Fruit fly (Drosophila melanogaster): ENCODE results near the gene fbp.

The fbp gene

DNA sequence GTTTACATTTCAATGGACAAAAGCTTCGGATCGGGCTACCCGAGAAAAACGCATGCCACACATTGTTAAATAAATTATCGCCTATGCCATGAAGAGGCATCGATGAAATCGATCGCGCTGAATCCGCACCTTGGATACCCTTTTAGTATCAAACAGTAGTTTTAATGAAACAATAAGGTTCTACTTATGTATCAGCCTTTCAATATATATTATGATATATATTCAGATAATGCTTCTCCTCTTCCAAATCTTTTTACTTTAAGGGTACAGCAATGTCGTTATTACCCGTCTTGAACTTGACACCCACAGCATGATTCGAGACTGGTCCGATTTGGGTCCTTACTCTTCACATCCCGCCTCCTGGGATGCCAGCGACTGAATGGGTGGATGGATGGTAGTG, 36.0 kb upstream of the fbp start (continued):
- no peak for TF ChIP-seq Gug (GFP tag; IDR thresholded peaks at IDR 0.05)
- TF ChIP-seq Doc3 (GFP tag; IDR thresholded peaks at IDR 0.05; ENCODE audit: partially characterized antibody), result no peak
- TF ChIP-seq CG12071 (GFP tag; optimal IDR thresholded peaks at IDR 0.05), result no peak
- TF ChIP-seq danr (GFP tag; IDR thresholded peaks at IDR 0.05), result no peak
- no peak for TF ChIP-seq CG15011 (GFP tag; optimal IDR thresholded peaks at IDR 0.05)
- TF ChIP-seq CG17359 (tag; optimal IDR thresholded peaks at IDR 0.05), result peak; percentile 55
- TF ChIP-seq CG15269 (tag; optimal IDR thresholded peaks at IDR 0.05), result peak; percentile 29
- TF ChIP-seq p53 (GFP tag; optimal IDR thresholded peaks at IDR 0.05), result no peak
- no peak for TF ChIP-seq CG9609 (GFP tag; optimal IDR thresholded peaks at IDR 0.05)
- no peak for TF ChIP-seq Spps (tag; optimal IDR thresholded peaks at IDR 0.05)
- TF ChIP-seq knrl (GFP tag; IDR thresholded peaks at IDR 0.05; ENCODE audit: partially characterized antibody), result no peak
- TF ChIP-seq Sry-β (GFP tag; optimal IDR thresholded peaks at IDR 0.05), result no peak
- TF ChIP-seq klu (GFP tag; IDR thresholded peaks at IDR 0.05), result no peak
- TF ChIP-seq CG7556 (GFP tag; optimal IDR thresholded peaks at IDR 0.05), result peak; percentile 30
- no peak for TF ChIP-seq tup (GFP tag; optimal IDR thresholded peaks at IDR 0.05)
- no peak for TF ChIP-seq Dref (GFP tag; IDR thresholded peaks at IDR 0.05)
- TF ChIP-seq NK7.1 (GFP tag; optimal IDR thresholded peaks at IDR 0.05), result no peak
- TF ChIP-seq Doc2 (GFP tag; IDR thresholded peaks at IDR 0.05), result no peak
- TF ChIP-seq Ssrp (tag; optimal IDR thresholded peaks at IDR 0.05), result peak; percentile 22
- TF ChIP-seq CG4282 (GFP tag; optimal IDR thresholded peaks at IDR 0.05), result no peak
- no peak for TF ChIP-seq ara (GFP tag; IDR thresholded peaks at IDR 0.05)
- 0 out of 2 replicates have a peak, but pooled peaks have one; percentile 21 for TF ChIP-seq Ptx1 (GFP tag; IDR thresholded peaks at IDR 0.05)
- no peak for TF ChIP-seq dysf (GFP tag; IDR thresholded peaks at IDR 0.05)
- TF ChIP-seq wdn (GFP tag; IDR thresholded peaks at IDR 0.05), result no peak
- no peak for TF ChIP-seq tna (GFP tag; IDR thresholded peaks at IDR 0.05; ENCODE audit: partially characterized antibody)
- no peak for TF ChIP-seq CG32772 (GFP tag; IDR thresholded peaks at IDR 0.05)
- peak; percentile 56 for TF ChIP-seq gem (tag; optimal IDR thresholded peaks at IDR 0.05)
- no peak for TF ChIP-seq abd-A (tag; optimal IDR thresholded peaks at IDR 0.05)
- TF ChIP-seq CG12659 (GFP tag; optimal IDR thresholded peaks at IDR 0.05), result no peak
- no peak for TF ChIP-seq jumu (GFP tag; optimal IDR thresholded peaks at IDR 0.05)
- TF ChIP-seq ind (GFP tag; optimal IDR thresholded peaks at IDR 0.05), result no peak
- no peak for TF ChIP-seq jing (GFP tag; optimal IDR thresholded peaks at IDR 0.05)
- no peak for TF ChIP-seq CG2120 (GFP tag; optimal IDR thresholded peaks at IDR 0.05)
- TF ChIP-seq Nf-YB (GFP tag; optimal IDR thresholded peaks at IDR 0.05), result no peak
- TF ChIP-seq cwo (GFP tag; optimal IDR thresholded peaks at IDR 0.05), result no peak
- no peak for TF ChIP-seq inv (GFP tag; IDR thresholded peaks at IDR 0.05; ENCODE audit: partially characterized antibody)
- TF ChIP-seq seq (GFP tag; IDR thresholded peaks at IDR 0.05), result no peak
- TF ChIP-seq D19A (tag; optimal IDR thresholded peaks at IDR 0.05), result peak; percentile 95
- TF ChIP-seq CG7271 (tag; optimal IDR thresholded peaks at IDR 0.05), result no peak
- peak; percentile 14 for TF ChIP-seq Fer3 (tag; optimal IDR thresholded peaks at IDR 0.05)
- TF ChIP-seq Bgb (GFP tag; IDR thresholded peaks at IDR 0.05; ENCODE audit: partially characterized antibody), result no peak
- no peak for TF ChIP-seq hbn (GFP tag; IDR thresholded peaks at IDR 0.05; ENCODE audit: partially characterized antibody)
- TF ChIP-seq CG7372 (GFP tag; IDR thresholded peaks at IDR 0.05), result no peak
- TF ChIP-seq CG11456 (GFP tag; IDR thresholded peaks at IDR 0.05), result no peak
- TF ChIP-seq Oaz (GFP tag; IDR thresholded peaks at IDR 0.05), result no peak
- no peak for TF ChIP-seq CG34376 (GFP tag; optimal IDR thresholded peaks at IDR 0.05)
- no peak for TF ChIP-seq pzg (GFP tag; optimal IDR thresholded peaks at IDR 0.05)
- peak; percentile 36 for TF ChIP-seq CG18599 (GFP tag; optimal IDR thresholded peaks at IDR 0.05)
- no peak for TF ChIP-seq gsb (GFP tag; IDR thresholded peaks at IDR 0.05)
- TF ChIP-seq Hr78 (GFP tag; optimal IDR thresholded peaks at IDR 0.05), result no peak
- TF ChIP-seq Hmx (GFP tag; optimal IDR thresholded peaks at IDR 0.05), result no peak
